Worm (Caenorhabditis elegans): Measurements from ENCODE around the gene grl-10.

DNA sequence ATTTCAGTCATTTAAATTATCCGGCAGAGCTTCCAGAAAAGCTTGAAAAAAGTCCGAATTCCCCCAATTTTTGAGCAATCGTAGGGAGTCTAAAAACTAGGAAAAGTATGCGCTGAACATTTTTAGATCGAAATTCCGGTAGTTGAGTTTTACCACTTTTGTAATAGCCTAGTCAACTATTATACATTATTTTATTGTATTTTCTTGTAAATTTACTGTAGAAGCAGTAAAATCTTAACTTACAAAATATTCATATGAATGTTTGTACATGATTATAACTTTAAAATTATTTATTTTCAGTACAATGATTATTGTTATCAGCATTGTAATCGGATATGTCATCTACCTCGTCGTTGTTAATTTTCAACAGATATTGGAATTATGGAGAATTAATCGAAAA lies 7.2 kb downstream of the grl-10 start, which contains the start of gene cyp-32A1:
- TF ChIP-seq W03F9.2 (tag; optimal IDR thresholded peaks at IDR 0.05) (no peak), him-1 (tag; optimal IDR thresholded peaks at IDR 0.05) (no peak), dao-5 (tag; optimal IDR thresholded peaks at IDR 0.05) (no peak)

All from whole organism, L4/young adult.